Worm (Caenorhabditis elegans): ENCODE measurements around the gene fkh-8.

The fkh-8 gene

DNA sequence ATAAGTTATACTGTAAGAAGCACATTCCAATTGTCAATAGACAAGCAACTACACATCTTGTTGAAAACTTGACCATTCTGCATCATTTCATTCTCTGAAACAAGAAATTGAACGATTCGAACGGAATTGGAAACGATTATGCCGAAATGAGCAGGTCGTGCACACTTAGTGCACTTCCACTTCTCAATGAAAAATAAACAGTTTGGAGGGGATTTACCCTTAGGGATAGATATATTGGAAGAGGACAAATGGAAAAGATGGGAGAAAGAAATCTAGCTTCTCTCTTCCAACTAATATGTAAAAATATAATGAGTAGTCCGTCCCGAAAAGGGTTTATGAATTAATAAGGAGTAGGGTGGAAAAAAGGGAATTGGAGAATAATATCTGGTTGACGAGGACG, 22.0 kb downstream of the fkh-8 start, which contains the start of gene hst-3.1:
Gene hst-3.1, minus strand, starts transcription at position 101 of the 400 bp plus-strand sequence.
- TF ChIP-seq efl-1 (GFP tag; optimal IDR thresholded peaks at IDR 0.05) = no peak
- TF ChIP-seq bed-2 (GFP tag; IDR thresholded peaks at IDR 0.05) = no peak
- TF ChIP-seq ztf-22 (GFP tag; optimal IDR thresholded peaks at IDR 0.05) = no peak
- TF ChIP-seq ztf-18 (tag; optimal IDR thresholded peaks at IDR 0.05) = no peak
- no peak for TF ChIP-seq lin-35 (GFP tag; optimal IDR thresholded peaks at IDR 0.05)
- TF ChIP-seq B0019.2 (GFP tag; conservative IDR thresholded peaks at IDR 0.05) = no peak
- TF ChIP-seq cebp-1 (GFP tag; IDR thresholded peaks at IDR 0.05) = no peak
- no peak for TF ChIP-seq cebp-1 (tag; optimal IDR thresholded peaks at IDR 0.05)
- TF ChIP-seq snpc-3.4 (tag; optimal IDR thresholded peaks at IDR 0.05) = no peak
- no peak for TF ChIP-seq snpc-4 (GFP tag; optimal IDR thresholded peaks at IDR 0.05)
- TF ChIP-seq snpc-4 (tag; optimal IDR thresholded peaks at IDR 0.05) = no peak

DNA sequence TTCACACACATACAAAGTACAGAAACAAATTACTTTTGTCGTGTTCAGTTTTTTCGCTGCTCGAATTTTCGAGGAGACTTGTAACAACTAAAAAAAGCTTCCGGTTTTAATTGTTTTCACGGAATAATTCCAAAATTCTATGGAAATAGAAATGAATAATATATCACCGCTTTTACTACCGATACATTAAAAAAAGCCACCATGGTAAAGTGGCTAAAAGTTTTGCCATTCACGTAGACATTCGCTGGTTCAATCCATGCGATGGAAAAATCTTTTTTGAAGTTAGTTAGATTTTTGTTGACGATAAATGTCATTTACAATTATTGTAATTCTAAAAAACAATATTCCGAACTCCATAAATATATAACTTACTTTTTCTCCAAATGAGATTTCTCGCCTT, 22.5 kb downstream of the fkh-8 start:
- TF ChIP-seq ekl-4 (GFP tag; IDR thresholded peaks at IDR 0.05) (no peak), B0035.1 (tag; optimal IDR thresholded peaks at IDR 0.05) (no peak), tbp1 (GFP tag; optimal IDR thresholded peaks at IDR 0.05) (peak; percentile 77), egl-44 (GFP tag; IDR thresholded peaks at IDR 0.05) (no peak), Y95B8A.8 (GFP tag; IDR thresholded peaks at IDR 0.05) (no peak), lsy-27 (tag; optimal IDR thresholded peaks at IDR 0.05; ENCODE audit: borderline replicate concordance, insufficient read depth) (no peak), F10E7.11 (tag; optimal IDR thresholded peaks at IDR 0.05) (no peak), let-526 (GFP tag; IDR thresholded peaks at IDR 0.05) (no peak), ztf-22 (GFP tag; optimal IDR thresholded peaks at IDR 0.05) (no peak), T07F8.4 (tag; optimal IDR thresholded peaks at IDR 0.05) (no peak), B0261.1 (tag; optimal IDR thresholded peaks at IDR 0.05) (peak; percentile 27), lin-54 (GFP tag; optimal IDR thresholded peaks at IDR 0.05) (no peak), rpc-1 (optimal IDR thresholded peaks at IDR 0.05) (peak; percentile 20), rpc-1 (tag; optimal IDR thresholded peaks at IDR 0.05) (peak; percentile 67), let-607 (tag; optimal IDR thresholded peaks at IDR 0.05) (no peak), ceh-100 (GFP tag; IDR thresholded peaks at IDR 0.05) (no peak), repo-1 (tag; optimal IDR thresholded peaks at IDR 0.05) (no peak), tlf-1 (GFP tag; optimal IDR thresholded peaks at IDR 0.05) (no peak), K11D2.4 (GFP tag; IDR thresholded peaks at IDR 0.05) (no peak)

DNA sequence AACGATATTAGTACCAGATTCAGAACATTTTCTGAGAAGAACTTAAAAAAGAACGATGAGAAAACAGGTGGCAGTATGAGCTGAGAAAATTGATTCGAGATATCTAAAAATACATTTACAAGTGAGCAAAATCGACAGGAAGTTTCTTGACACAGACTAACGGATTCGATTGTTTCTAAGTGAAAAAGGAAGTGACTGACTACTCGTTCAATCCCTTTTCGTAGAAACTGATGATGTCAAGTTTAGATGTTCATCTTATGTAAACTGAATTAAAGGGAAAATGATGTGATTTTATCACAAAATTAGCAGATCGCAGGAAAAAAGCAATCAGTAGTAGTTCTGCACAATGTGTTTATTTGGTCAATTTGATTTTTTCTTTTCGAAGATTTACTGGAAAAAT, 26.0 kb downstream of the fkh-8 start:
- no peak for TF ChIP-seq hmg-1.2 (GFP tag; IDR thresholded peaks at IDR 0.05)
- TF ChIP-seq tbx-9 (tag; optimal IDR thresholded peaks at IDR 0.05; ENCODE audit: borderline replicate concordance) = no peak
- no peak for TF ChIP-seq hmg-20 (GFP tag; IDR thresholded peaks at IDR 0.05)
- no peak for TF ChIP-seq cebp-2 (GFP tag; IDR thresholded peaks at IDR 0.05)
- no peak for TF ChIP-seq fkh-3 (tag; optimal IDR thresholded peaks at IDR 0.05)

DNA sequence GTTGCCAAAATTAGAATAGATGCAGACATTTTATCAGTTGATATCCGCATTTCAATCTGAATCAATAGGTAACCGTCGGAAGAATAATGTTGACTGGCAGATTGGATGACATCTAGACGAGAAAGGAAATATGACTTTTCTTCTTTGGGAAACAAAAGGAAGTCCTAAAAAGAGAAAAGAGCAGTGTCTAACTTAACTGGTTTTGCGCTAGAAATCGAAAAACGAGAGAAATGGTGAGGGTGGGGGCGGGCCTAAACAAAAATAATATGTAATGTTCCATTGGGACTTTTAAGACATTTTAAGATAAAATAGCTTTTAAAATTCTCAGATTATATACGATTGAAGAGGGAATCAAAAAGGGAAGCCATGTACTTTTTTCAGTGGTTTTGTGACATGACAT, 30.2 kb downstream of the fkh-8 start, which contains the start of gene exp-1:
Gene exp-1, minus strand, starts transcription at position 101 of the 400 bp plus-strand sequence.
- no peak for TF ChIP-seq egl-44 (GFP tag; IDR thresholded peaks at IDR 0.05)
- TF ChIP-seq F33H1.4 (GFP tag; IDR thresholded peaks at IDR 0.05) = no peak
- TF ChIP-seq nhr-120 (GFP tag; IDR thresholded peaks at IDR 0.05) = no peak
- TF ChIP-seq D2030.7 (GFP tag; IDR thresholded peaks at IDR 0.05) = no peak
- TF ChIP-seq F37B4.10 (GFP tag; IDR thresholded peaks at IDR 0.05) = no peak
- no peak for TF ChIP-seq T07F8.4 (tag; optimal IDR thresholded peaks at IDR 0.05)
- no peak for TF ChIP-seq tbx-9 (tag; optimal IDR thresholded peaks at IDR 0.05; ENCODE audit: borderline replicate concordance)
- TF ChIP-seq ztf-26 (tag; optimal IDR thresholded peaks at IDR 0.05) = no peak
- TF ChIP-seq F39B2.1 (GFP tag; IDR thresholded peaks at IDR 0.05) = no peak
- TF ChIP-seq B0261.1 (tag; optimal IDR thresholded peaks at IDR 0.05) = no peak
- no peak for TF ChIP-seq hlh-12 (tag; optimal IDR thresholded peaks at IDR 0.05)
- TF ChIP-seq nfya-2 (GFP tag; IDR thresholded peaks at IDR 0.05) = no peak
- no peak for TF ChIP-seq him-1 (tag; optimal IDR thresholded peaks at IDR 0.05)
- no peak for TF ChIP-seq C06A6.2 (GFP tag; conservative IDR thresholded peaks at IDR 0.05)
- TF ChIP-seq madf-3 (GFP tag; IDR thresholded peaks at IDR 0.05) = no peak
